Fruit fly (Drosophila melanogaster): Measurements from ENCODE around the gene Spn38F.
A peak's percentile ranks its signal among the peaks of the same experiment; 100 is the strongest.

dm6 chr2L:20805624-20806339 is 32.0 kb downstream of the Spn38F start:
- TF ChIP-seq pan (optimal IDR thresholded peaks at IDR 0.05), result no peak
- peak; percentile 82 for TF ChIP-seq h (GFP tag; optimal IDR thresholded peaks at IDR 0.05)
- TF ChIP-seq Hr83 (GFP tag; optimal IDR thresholded peaks at IDR 0.05; ENCODE audit: poor library complexity, severe bottlenecking), result no peak
- TF ChIP-seq Sp1 (GFP tag; optimal IDR thresholded peaks at IDR 0.05), result peak; percentile 15
- peak; percentile 94 for TF ChIP-seq sv (GFP tag; optimal IDR thresholded peaks at IDR 0.05)
- TF ChIP-seq OdsH (GFP tag; optimal IDR thresholded peaks at IDR 0.05), result peak; percentile 77
- peak; percentile 40 for TF ChIP-seq Rel (GFP tag; optimal IDR thresholded peaks at IDR 0.05)
- TF ChIP-seq Rel (tag; optimal IDR thresholded peaks at IDR 0.05), result peak; percentile 6
- no peak for TF ChIP-seq Mio (GFP tag; optimal IDR thresholded peaks at IDR 0.05)
- peak; percentile 21 for TF ChIP-seq sage (GFP tag; optimal IDR thresholded peaks at IDR 0.05)
- peak; percentile 55 for TF ChIP-seq ey (GFP tag; optimal IDR thresholded peaks at IDR 0.05)
